Worm (Caenorhabditis elegans) whole organism, L2 larva: Measurements from ENCODE around the gene B0286.1.

ENCODE experiments used
- elt-3 ChIP-seq: sonication (generic microtip); optimal IDR thresholded peaks from 2 replicates; lab custom pipeline; 2017; ENCODE audit warnings: missing biosample characterization, missing genetic modification characterization
- lin-13 ChIP-seq: fragments of 150-350 bp; optimal IDR thresholded peaks from 2 replicates; lab custom pipeline; 2014; ENCODE audit warnings: missing biosample characterization, missing genetic modification reagents, missing genetic modification characterization
- mdl-1 ChIP-seq, 2 experiments: fragments of 150-350 bp in 1 of 2; sonication (generic microtip) in 1 of 2; optimal IDR thresholded peaks; 2 replicates each; lab custom pipeline; 2017; ENCODE audit warnings: missing biosample characterization in 2 of 2, missing genetic modification characterization in 2 of 2
- nhr-11 ChIP-seq: fragments of 150-350 bp; optimal IDR thresholded peaks from 2 replicates; lab custom pipeline; 2014; ENCODE audit warnings: missing biosample characterization, missing genetic modification characterization
- nhr-12 ChIP-seq: fragments of 150-350 bp; optimal IDR thresholded peaks from 2 replicates; lab custom pipeline; 2014; ENCODE audit warnings: missing biosample characterization, missing genetic modification characterization
- nhr-23 ChIP-seq: fragments of 150-350 bp; optimal IDR thresholded peaks from 2 replicates; lab custom pipeline; 2014; ENCODE audit warnings: missing biosample characterization, missing genetic modification reagents, missing genetic modification characterization
- snpc-4 ChIP-seq: fragments of 150-350 bp; optimal IDR thresholded peaks from 2 replicates; lab custom pipeline; 2014; ENCODE audit warnings: missing biosample characterization, missing genetic modification characterization
- unc-39 ChIP-seq: fragments of 150-350 bp; optimal IDR thresholded peaks from 2 replicates; lab custom pipeline; 2014; ENCODE audit warnings: missing biosample characterization, missing genetic modification characterization
- unc-55 ChIP-seq: fragments of 150-350 bp; sonication (generic microtip); optimal IDR thresholded peaks from 3 replicates; lab custom pipeline; 2014; ENCODE audit warnings: missing biosample characterization, missing genetic modification reagents, missing genetic modification characterization
- unc-62 ChIP-seq: fragments of 150-350 bp; optimal IDR thresholded peaks from 2 replicates; lab custom pipeline; 2014; ENCODE audit warnings: missing biosample characterization, missing genetic modification reagents, missing genetic modification characterization
- ztf-1 ChIP-seq: fragments of 200-800 bp; sonication (Bioruptor generic); conservative IDR thresholded peaks from 2 replicates; pipeline ENCODE4 v1.3.6; 2022; ENCODE audit warnings: missing genetic modification characterization, missing compliant biosample characterization

DNA sequence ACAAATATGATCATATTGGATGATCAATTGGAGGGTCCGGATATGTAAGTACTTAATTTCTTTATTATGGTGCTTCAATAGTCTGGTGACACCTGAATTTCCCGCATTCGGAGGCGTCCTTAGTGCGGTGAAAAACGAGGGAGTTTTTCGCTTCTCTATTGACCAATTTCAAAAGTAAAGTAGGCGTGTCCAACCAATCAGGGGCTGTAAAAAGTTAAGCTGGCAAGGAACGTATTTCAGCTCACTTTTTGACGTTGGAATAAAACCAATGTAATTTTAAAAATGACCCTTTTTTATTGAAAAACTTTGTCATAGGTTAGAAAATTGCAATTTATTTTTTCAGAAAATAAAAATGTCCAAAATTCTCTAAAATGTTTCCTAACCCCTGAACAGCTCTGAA lies 31.4 kb downstream of the B0286.1 start:
- TF ChIP-seq nhr-12 (no peak), elt-3 (tag; lab: Kevin White, UChicago) (no peak), nhr-11 (tag; lab: Kevin White, UChicago) (no peak), unc-62 (GFP tag; lab: Kevin White, UChicago) (no peak), nhr-23 (no peak), unc-55 (GFP tag; lab: Kevin White, UChicago) (no peak), snpc-4 (tag; lab: Kevin White, UChicago) (no peak), ztf-1 (GFP tag; lab: Robert Waterston, UW) (no peak), unc-39 (no peak), mdl-1 (tag; optimal IDR thresholded peaks at IDR 0.05; lab: Kevin White, UChicago) (no peak), lin-13 (GFP tag; lab: Kevin White, UChicago) (no peak)
